Fruit fly (Drosophila melanogaster) whole organism, adult: Measurements from ENCODE around the gene Prdm13.
"Not testable (repeated sequence)": the region's sequence is repeated elsewhere in the genome, so short reads cannot be mapped to it uniquely, and the experiment has no call there.

Experiments
- CG11617 ChIP-seq: fragments of 200-800 bp; sonication (Bioruptor generic); optimal IDR thresholded peaks from 2 replicates; lab custom pipeline; 2017; ENCODE audit warnings: mild to moderate bottlenecking, missing biosample characterization, missing genetic modification reagents, missing genetic modification characterization
- CG12768 ChIP-seq: fragments of 200-800 bp; sonication (Bioruptor generic); optimal IDR thresholded peaks from 2 replicates; lab custom pipeline; 2017; ENCODE audit warnings: missing biosample characterization, missing genetic modification characterization, mild to moderate bottlenecking, moderate library complexity, missing genetic modification reagents
- CG14711 ChIP-seq: fragments of 200-800 bp; sonication (Bioruptor generic); optimal IDR thresholded peaks from 2 replicates; lab custom pipeline; 2018; ENCODE audit warnings: missing biosample characterization, mild to moderate bottlenecking, missing genetic modification characterization, moderate library complexity
- CG1620 ChIP-seq: fragments of 200-800 bp; sonication (Bioruptor generic); optimal IDR thresholded peaks from 2 replicates; lab custom pipeline; 2016; ENCODE audit warnings: missing biosample characterization, missing genetic modification characterization
- CG33017 ChIP-seq: fragments of 200-800 bp; sonication (Bioruptor generic); optimal IDR thresholded peaks from 2 replicates; lab custom pipeline; 2018; ENCODE audit warnings: missing biosample characterization, mild to moderate bottlenecking, missing genetic modification characterization, moderate library complexity
- CG5204 ChIP-seq: fragments of 200-800 bp; sonication (Bioruptor generic); optimal IDR thresholded peaks from 2 replicates; lab custom pipeline; 2016; ENCODE audit warnings: missing biosample characterization, missing genetic modification characterization
- CG7045 ChIP-seq: fragments of 200-800 bp; sonication (Bioruptor generic); optimal IDR thresholded peaks from 2 replicates; lab custom pipeline; 2017; ENCODE audit warnings: missing biosample characterization, mild to moderate bottlenecking, missing genetic modification characterization
- CG7101 ChIP-seq: fragments of 200-800 bp; sonication (Bioruptor generic); optimal IDR thresholded peaks from 2 replicates; lab custom pipeline; 2018; ENCODE audit warnings: missing biosample characterization, mild to moderate bottlenecking, missing genetic modification characterization, moderate library complexity
- Clk ChIP-seq: fragments of 200-800 bp; sonication (Bioruptor generic); optimal IDR thresholded peaks from 2 replicates; lab custom pipeline; 2017; ENCODE audit warnings: missing biosample characterization, missing genetic modification characterization
- Crg-1 ChIP-seq: fragments of 200-800 bp; sonication (Bioruptor generic); optimal IDR thresholded peaks from 2 replicates; lab custom pipeline; 2016; ENCODE audit warnings: missing biosample characterization, missing genetic modification characterization
- Hr96 ChIP-seq: fragments of 200-800 bp; sonication (Bioruptor generic); optimal IDR thresholded peaks from 2 replicates; lab custom pipeline; 2016; ENCODE audit warnings: missing biosample characterization, missing genetic modification characterization
- Mnt ChIP-seq: fragments of 200-800 bp; sonication (Bioruptor generic); optimal IDR thresholded peaks from 2 replicates; lab custom pipeline; 2016; ENCODE audit warnings: missing biosample characterization, mild to moderate bottlenecking, missing genetic modification characterization
- bab1 ChIP-seq: fragments of 200-800 bp; sonication (Bioruptor generic); optimal IDR thresholded peaks from 3 replicates; lab custom pipeline; 2019; ENCODE audit warnings: missing biosample characterization, mild to moderate bottlenecking, missing genetic modification characterization, moderate library complexity
- cic ChIP-seq: fragments of 200-800 bp; sonication (Bioruptor generic); optimal IDR thresholded peaks from 2 replicates; lab custom pipeline; 2017; ENCODE audit warnings: missing biosample characterization, mild to moderate bottlenecking, missing genetic modification characterization, moderate library complexity
- cnc ChIP-seq, 2 experiments: fragments of >200 bp; optimal IDR thresholded peaks; 2 replicates each; lab custom pipeline; 2017
- kay ChIP-seq: fragments of 200-800 bp; sonication (Bioruptor generic); peaks from one replicate; lab custom pipeline; 2016; ENCODE audit warnings: missing biosample characterization, missing genetic modification characterization, borderline replicate concordance
- ovo ChIP-seq: fragments of 200-800 bp; sonication (Bioruptor generic); optimal IDR thresholded peaks from 2 replicates; lab custom pipeline; 2016; ENCODE audit warnings: missing biosample characterization, missing genetic modification characterization
- pad ChIP-seq: fragments of 200-800 bp; sonication (Bioruptor generic); optimal IDR thresholded peaks from 3 replicates; lab custom pipeline; 2017; ENCODE audit warnings: missing biosample characterization, missing genetic modification characterization, mild to moderate bottlenecking, moderate library complexity, missing genetic modification reagents
- tj ChIP-seq: fragments of 200-800 bp; sonication (Bioruptor generic); optimal IDR thresholded peaks from 3 replicates; lab custom pipeline; 2017; ENCODE audit warnings: missing biosample characterization, mild to moderate bottlenecking, missing genetic modification characterization, moderate library complexity
- toe ChIP-seq: fragments of 200-800 bp; sonication (Bioruptor generic); optimal IDR thresholded peaks from 2 replicates; lab custom pipeline; 2016; ENCODE audit warnings: missing biosample characterization, missing genetic modification characterization

Prdm13 gene

dm6 chr3L:6146374-6146773 is 16.6 kb upstream of the Prdm13 start, which contains the start of gene Lcp65Ab2:
Gene Lcp65Ab2 (plus strand): TSS chr3L:6146674.
- TF ChIP-seq Mnt; bab1 (GFP tag; lab: Kevin White, UChicago); kay (GFP tag; lab: Kevin White, UChicago): not testable (repeated sequence)

dm6 chr3L:6147887-6148286 is 15.0 kb upstream of the Prdm13 start, which contains the start of gene Cpr65Ax1:
Gene Cpr65Ax1 (minus strand): TSS chr3L:6147987.
- TF ChIP-seq Mnt; CG12768 (GFP tag; lab: Kevin White, UChicago); CG5204 (GFP tag; lab: Kevin White, UChicago): not testable (repeated sequence)

DNA sequence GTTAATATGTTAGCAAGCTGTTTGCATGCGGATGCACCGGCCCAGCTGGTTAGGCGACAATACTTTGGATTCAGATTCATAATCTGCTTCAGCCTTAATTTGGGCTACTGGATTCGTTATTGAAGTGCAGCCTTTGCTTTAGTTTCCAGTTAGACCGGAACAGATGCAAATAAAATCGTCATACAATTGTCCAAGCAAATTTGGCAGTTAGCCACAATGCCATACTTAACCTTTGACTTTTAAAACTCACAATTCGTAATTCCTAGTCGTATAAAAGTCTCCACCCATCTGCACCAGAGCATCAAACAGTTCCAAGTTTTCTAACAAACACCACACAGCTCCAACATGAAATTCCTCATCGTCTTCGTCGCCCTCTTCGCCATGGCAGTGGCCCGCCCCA is 13.7 kb upstream of the Prdm13 start, which contains the start of gene Lcp65Ab1:
Lcp65Ab1 (plus strand) TSS at position 301 of the 400 bp plus-strand sequence.
- TF ChIP-seq CG14711 (tag; lab: Kevin White, UChicago); ovo (GFP tag; lab: Kevin White, UChicago); pad (GFP tag; lab: Kevin White, UChicago): not testable (repeated sequence)

- not testable (repeated sequence) for TF ChIP-seq CG11617, toe, CG5204 (GFP tag; lab: Kevin White, UChicago)
These were observed 12.1 kb upstream of the Prdm13 start, which contains the start of the genes Cpr65Ax2 and Lcp65Aa for dm6 chr3L:6150757-6151354. Gene Cpr65Ax2 (minus strand): TSS chr3L:6150857. Gene Lcp65Aa (plus strand): TSS chr3L:6151304.

dm6 chr3L:6152531-6152930 is 10.4 kb upstream of the Prdm13 start, which contains the start of gene Acp65Aa:
Gene Acp65Aa (minus strand): TSS chr3L:6152745.
- TF ChIP-seq CG5204 (GFP tag; lab: Kevin White, UChicago) = no peak
- no peak for TF ChIP-seq bab1 (GFP tag; lab: Kevin White, UChicago)
- TF ChIP-seq Clk = no peak
- no peak for TF ChIP-seq CG7101 (tag; lab: Kevin White, UChicago)
- no peak for TF ChIP-seq CG33017 (tag; lab: Kevin White, UChicago)
- TF ChIP-seq CG1620 (GFP tag; lab: Kevin White, UChicago) = no peak
- no peak for TF ChIP-seq CG14711 (tag; lab: Kevin White, UChicago)
- no peak for TF ChIP-seq kay (GFP tag; lab: Kevin White, UChicago)

DNA sequence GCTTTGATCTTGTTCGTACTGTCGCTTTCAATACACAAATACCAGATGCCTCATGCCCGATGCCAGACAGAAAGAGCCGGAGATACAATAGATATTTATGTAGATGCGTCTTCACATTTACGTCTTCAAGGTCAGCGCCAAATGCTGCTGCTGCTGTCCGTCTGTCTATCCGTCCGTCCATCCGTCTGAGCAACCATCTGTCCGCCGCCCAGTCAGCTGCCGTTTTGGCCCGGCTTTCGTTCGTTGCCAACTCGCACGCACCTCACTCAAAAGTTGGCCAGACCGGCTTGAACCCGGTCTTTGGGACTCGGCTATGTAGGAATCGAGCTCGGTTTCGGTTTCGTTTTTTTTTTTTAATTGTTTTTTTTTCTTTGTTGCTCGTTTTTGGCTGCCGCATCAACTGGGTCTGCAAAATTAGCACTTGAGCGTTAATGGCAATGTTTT is 8.0 kb upstream of the Prdm13 start:
- no peak for TF ChIP-seq Mnt
- no peak for TF ChIP-seq CG7045 (GFP tag; lab: Kevin White, UChicago)
- TF ChIP-seq kay (GFP tag; lab: Kevin White, UChicago) = no peak
- no peak for TF ChIP-seq ovo (GFP tag; lab: Kevin White, UChicago)
- TF ChIP-seq pad (GFP tag; lab: Kevin White, UChicago) = no peak

DNA sequence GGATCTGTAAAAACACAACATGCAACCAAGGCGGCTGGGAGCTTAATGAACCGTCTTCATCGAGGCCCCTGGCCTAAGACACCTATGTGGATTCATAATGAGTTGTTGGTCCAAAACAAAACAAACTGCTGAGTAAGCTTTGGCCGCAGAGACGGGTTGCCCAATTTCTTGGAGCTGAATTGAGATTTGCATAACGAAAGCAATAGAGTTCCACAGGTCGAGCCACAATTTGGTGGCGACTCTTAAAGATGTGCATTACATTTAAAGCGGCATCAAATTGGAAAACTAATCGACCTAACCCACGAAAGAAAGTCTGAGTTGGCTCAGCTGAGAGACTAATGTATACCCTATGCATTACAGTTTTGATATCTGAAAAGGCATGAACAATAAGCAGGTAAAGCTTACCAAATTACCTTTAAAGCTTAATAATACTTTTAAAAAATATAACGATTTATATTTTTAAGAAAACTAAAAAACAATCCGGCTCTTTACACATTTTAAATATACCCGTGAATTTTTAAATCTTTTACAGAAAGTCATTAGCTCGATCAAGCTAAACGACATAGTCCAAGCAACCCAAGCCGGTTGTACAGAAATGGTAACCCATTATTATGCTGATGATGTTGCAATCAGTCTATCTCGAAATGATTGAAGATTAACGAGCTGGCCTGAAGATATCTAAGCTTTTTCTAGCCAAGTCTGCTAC is 5.4 kb upstream of the Prdm13 start, which contains the start of gene CG13297:
CG13297 (minus strand) TSS at position 51 of the 706 bp plus-strand sequence.
- no peak for TF ChIP-seq CG7101 (tag; lab: Kevin White, UChicago)
- no peak for TF ChIP-seq cic (GFP tag; lab: Kevin White, UChicago)
- TF ChIP-seq Crg-1 (GFP tag; lab: Kevin White, UChicago) = no peak
- TF ChIP-seq CG33017 (tag; lab: Kevin White, UChicago) = no peak
- no peak for TF ChIP-seq cnc (optimal IDR thresholded peaks at IDR 0.05; lab: Kevin White, UChicago)
- TF ChIP-seq CG11617 (GFP tag; lab: Kevin White, UChicago) = no peak
- TF ChIP-seq Clk = no peak
- no peak for TF ChIP-seq CG14711 (tag; lab: Kevin White, UChicago)
- no peak for TF ChIP-seq CG1620 (GFP tag; lab: Kevin White, UChicago)
- TF ChIP-seq bab1 (GFP tag; lab: Kevin White, UChicago) = no peak

DNA sequence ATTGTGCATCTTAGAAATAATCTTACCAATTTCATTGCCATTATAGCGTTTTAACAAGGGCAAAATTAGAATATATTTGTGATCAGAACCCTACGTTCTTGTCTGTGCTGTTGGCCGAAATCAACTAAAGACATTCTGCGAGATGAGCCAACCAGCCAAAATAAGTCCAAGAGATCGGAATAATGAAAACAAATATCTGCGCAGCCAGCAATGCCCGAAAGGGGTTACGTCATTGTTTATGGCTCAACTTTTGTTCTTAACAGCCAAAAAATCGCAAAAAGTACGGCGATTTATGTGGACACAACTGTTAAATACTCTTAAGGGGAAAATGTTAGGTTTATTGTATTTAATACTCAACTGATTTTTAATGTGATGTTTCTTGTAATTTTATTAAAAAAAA is 4.4 kb upstream of the Prdm13 start, which contains the start of gene Cpr65Ay:
Cpr65Ay (minus strand) TSS at position 101 of the 400 bp plus-strand sequence.
- TF ChIP-seq CG12768 (GFP tag; lab: Kevin White, UChicago) = no peak
- TF ChIP-seq CG14711 (tag; lab: Kevin White, UChicago) = no peak
- no peak for TF ChIP-seq Hr96 (GFP tag; lab: Kevin White, UChicago)
- TF ChIP-seq Mnt = no peak
- no peak for TF ChIP-seq toe (GFP tag; lab: Kevin White, UChicago)
- TF ChIP-seq CG5204 (GFP tag; lab: Kevin White, UChicago) = no peak
- TF ChIP-seq Clk = no peak
- TF ChIP-seq CG7045 (GFP tag; lab: Kevin White, UChicago) = no peak
- no peak for TF ChIP-seq tj (GFP tag; lab: Kevin White, UChicago)
- TF ChIP-seq CG1620 (GFP tag; lab: Kevin White, UChicago) = no peak
- TF ChIP-seq kay (GFP tag; lab: Kevin White, UChicago) = no peak
- TF ChIP-seq CG7101 (tag; lab: Kevin White, UChicago) = no peak
- TF ChIP-seq CG33017 (tag; lab: Kevin White, UChicago) = no peak
- no peak for TF ChIP-seq ovo (GFP tag; lab: Kevin White, UChicago)
- TF ChIP-seq pad (GFP tag; lab: Kevin White, UChicago) = no peak
- TF ChIP-seq Crg-1 (GFP tag; lab: Kevin White, UChicago) = no peak
